Fruit fly (Drosophila melanogaster) whole organism, embryonic: ENCODE measurements around the gene PIP82.
A peak's percentile ranks its signal among the peaks of the same experiment; 100 is the strongest.

Source experiments
- Adf1 ChIP-seq: fragments of 200-800 bp; sonication (Bioruptor generic); IDR thresholded peaks from 2 replicates; pipeline ENCODE4 v1.3.6; 2022; ENCODE audit warnings: missing biosample characterization, missing genetic modification characterization
- CG1233 ChIP-seq: fragments of 200-800 bp; sonication (Bioruptor generic); optimal IDR thresholded peaks from 4 replicates; lab custom pipeline; 2018; ENCODE audit warnings: missing biosample characterization, mild to moderate bottlenecking, missing genetic modification characterization
- CG13296 ChIP-seq: fragments of 200-800 bp; sonication (Bioruptor generic); optimal IDR thresholded peaks from 3 replicates; lab custom pipeline; 2018; ENCODE audit warnings: missing biosample characterization, mild to moderate bottlenecking, missing genetic modification characterization
- CG13624 ChIP-seq: fragments of 200-800 bp; sonication (Bioruptor generic); optimal IDR thresholded peaks from 2 replicates; lab custom pipeline; 2016; ENCODE audit warnings: missing biosample characterization, missing genetic modification characterization
- CG13894 ChIP-seq: fragments of 200-800 bp; sonication (Bioruptor generic); optimal IDR thresholded peaks from 3 replicates; lab custom pipeline; 2018; ENCODE audit warnings: missing biosample characterization, mild to moderate bottlenecking, missing genetic modification characterization, moderate library complexity
- CG14965 ChIP-seq: fragments of 200-800 bp; sonication (Bioruptor generic); optimal IDR thresholded peaks from 2 replicates; lab custom pipeline; 2016; ENCODE audit warnings: missing biosample characterization, missing genetic modification characterization, borderline replicate concordance
- CG15479 ChIP-seq: fragments of 200-800 bp; sonication (Bioruptor generic); optimal IDR thresholded peaks from 3 replicates; lab custom pipeline; 2019; ENCODE audit warnings: missing biosample characterization, mild to moderate bottlenecking, missing genetic modification characterization, moderate library complexity
- CG17328 ChIP-seq: fragments of 200-800 bp; sonication (Bioruptor generic); IDR thresholded peaks from 2 replicates; pipeline ENCODE4 v1.3.6; 2022; ENCODE audit warnings: missing biosample characterization, missing genetic modification characterization
- CG2199 ChIP-seq: fragments of 200-800 bp; sonication (Bioruptor generic); IDR thresholded peaks from 3 replicates; pipeline ENCODE4 v1.3.6; 2022; ENCODE audit warnings: missing biosample characterization, missing genetic modification characterization
- CG33213 ChIP-seq: fragments of 200-800 bp; sonication (Bioruptor generic); optimal IDR thresholded peaks from 3 replicates; lab custom pipeline; 2016; ENCODE audit warnings: missing biosample characterization, missing genetic modification characterization
- CG3838 ChIP-seq: fragments of 200-800 bp; sonication (Bioruptor generic); optimal IDR thresholded peaks from 3 replicates; lab custom pipeline; 2016; ENCODE audit warnings: missing biosample characterization, missing genetic modification characterization
- CG42726 ChIP-seq: fragments of 200-800 bp; sonication (Bioruptor generic); IDR thresholded peaks from 2 replicates; pipeline ENCODE4 v1.3.6; 2022; ENCODE audit warnings: missing biosample characterization, missing genetic modification characterization; ENCODE audit not compliant: partially characterized antibody
- CG4617 ChIP-seq: fragments of 200-800 bp; sonication (Bioruptor generic); optimal IDR thresholded peaks from 3 replicates; lab custom pipeline; 2016; ENCODE audit warnings: missing biosample characterization, missing genetic modification characterization, borderline replicate concordance
- CG7556 ChIP-seq: fragments of 200-800 bp; sonication (Bioruptor generic); optimal IDR thresholded peaks from 2 replicates; lab custom pipeline; 2017; ENCODE audit warnings: missing biosample characterization, mild to moderate bottlenecking, missing genetic modification characterization
- CG8765 ChIP-seq: fragments of 200-800 bp; sonication (Bioruptor generic); IDR thresholded peaks from 2 replicates; pipeline ENCODE4 v1.3.6; 2022; ENCODE audit warnings: missing biosample characterization, missing genetic modification characterization
- CG9797 ChIP-seq: fragments of 200-800 bp; sonication (Bioruptor generic); optimal IDR thresholded peaks from 3 replicates; lab custom pipeline; 2018; ENCODE audit warnings: missing biosample characterization, mild to moderate bottlenecking, missing genetic modification characterization
- Camta ChIP-seq: fragments of 200-800 bp; sonication (Bioruptor generic); optimal IDR thresholded peaks from 2 replicates; lab custom pipeline; 2016; ENCODE audit warnings: missing biosample characterization, missing genetic modification characterization
- Chrac-16 ChIP-seq: fragments of 200-800 bp; sonication (Bioruptor generic); optimal IDR thresholded peaks from 3 replicates; lab custom pipeline; 2016; ENCODE audit warnings: missing biosample characterization, missing genetic modification characterization
- CkIIα-i1 ChIP-seq: fragments of 200-800 bp; sonication (Bioruptor generic); IDR thresholded peaks from 2 replicates; pipeline ENCODE4 v1.3.6; 2022; ENCODE audit warnings: missing biosample characterization, missing genetic modification characterization
- D19A ChIP-seq: fragments of 200-800 bp; optimal IDR thresholded peaks from 3 replicates; lab custom pipeline; 2019; ENCODE audit warnings: missing biosample characterization, mild to moderate bottlenecking, missing genetic modification characterization, moderate library complexity
- Dref ChIP-seq: fragments of 200-800 bp; sonication (Bioruptor generic); IDR thresholded peaks from 2 replicates; pipeline ENCODE4 v1.3.6; 2022; ENCODE audit warnings: missing biosample characterization, missing genetic modification characterization
- Gug ChIP-seq: fragments of 200-800 bp; sonication (Bioruptor generic); IDR thresholded peaks from 4 replicates; pipeline ENCODE4 v1.3.6; 2022; ENCODE audit warnings: missing biosample characterization, missing genetic modification characterization
- H2.0 ChIP-seq: fragments of 200-800 bp; sonication (Bioruptor generic); IDR thresholded peaks from 2 replicates; pipeline ENCODE4 v1.3.6; 2022; ENCODE audit warnings: missing biosample characterization, missing genetic modification characterization
- HLHmδ ChIP-seq: fragments of 200-800 bp; sonication (Bioruptor generic); optimal IDR thresholded peaks from 2 replicates; lab custom pipeline; 2018; ENCODE audit warnings: missing biosample characterization, mild to moderate bottlenecking, missing genetic modification characterization, moderate library complexity
- Hey ChIP-seq: fragments of 200-800 bp; sonication (Bioruptor generic); optimal IDR thresholded peaks from 3 replicates; lab custom pipeline; 2018; ENCODE audit warnings: missing biosample characterization, mild to moderate bottlenecking, missing genetic modification characterization
- Hmr ChIP-seq: fragments of 200-800 bp; sonication (Bioruptor generic); optimal IDR thresholded peaks from 3 replicates; lab custom pipeline; 2017; ENCODE audit warnings: mild to moderate bottlenecking, missing biosample characterization, missing genetic modification reagents, missing genetic modification characterization
- MBD-R2 ChIP-seq: fragments of 200-800 bp; sonication (Bioruptor generic); IDR thresholded peaks from 2 replicates; pipeline ENCODE4 v1.3.6; 2022; ENCODE audit warnings: missing biosample characterization, missing genetic modification characterization
- Nf-YC ChIP-seq: fragments of 200-800 bp; optimal IDR thresholded peaks from 3 replicates; lab custom pipeline; 2019; ENCODE audit warnings: missing biosample characterization, mild to moderate bottlenecking, missing genetic modification characterization, moderate library complexity
- aop ChIP-seq: fragments of 200-800 bp; sonication (Bioruptor generic); IDR thresholded peaks from 2 replicates; pipeline ENCODE4 v1.3.6; 2022; ENCODE audit warnings: missing biosample characterization, missing genetic modification characterization
- chm ChIP-seq: fragments of 200-800 bp; sonication (Bioruptor generic); IDR thresholded peaks from 2 replicates; pipeline ENCODE4 v1.3.6; 2022; ENCODE audit warnings: missing biosample characterization, missing genetic modification characterization
- crol ChIP-seq: fragments of 200-800 bp; sonication (Bioruptor generic); IDR thresholded peaks from 2 replicates; pipeline ENCODE4 v1.3.6; 2022; ENCODE audit warnings: missing biosample characterization, missing genetic modification characterization
- da ChIP-seq: fragments of 200-800 bp; sonication (Bioruptor generic); optimal IDR thresholded peaks from 2 replicates; lab custom pipeline; 2016; ENCODE audit warnings: missing biosample characterization, missing genetic modification characterization
- dimm ChIP-seq: fragments of 200-800 bp; sonication (Bioruptor generic); IDR thresholded peaks from 2 replicates; pipeline ENCODE4 v1.3.6; 2022; ENCODE audit warnings: missing biosample characterization, missing genetic modification characterization
- fd3F ChIP-seq: fragments of 200-800 bp; sonication (Bioruptor generic); optimal IDR thresholded peaks from 2 replicates; lab custom pipeline; 2018; ENCODE audit warnings: missing biosample characterization, mild to moderate bottlenecking, missing genetic modification characterization, moderate library complexity
- fd96Cb ChIP-seq: fragments of 200-800 bp; sonication (Bioruptor generic); optimal IDR thresholded peaks from 2 replicates; lab custom pipeline; 2018; ENCODE audit warnings: missing biosample characterization, mild to moderate bottlenecking, missing genetic modification characterization, moderate library complexity
- gem ChIP-seq: fragments of 200-800 bp; sonication (Bioruptor generic); optimal IDR thresholded peaks from 2 replicates; lab custom pipeline; 2019; ENCODE audit warnings: missing biosample characterization, mild to moderate bottlenecking, missing genetic modification characterization, moderate library complexity
- hkb ChIP-seq, 2 experiments: fragments of 200-800 bp in 1 of 2; fragments of >200 bp in 1 of 2; sonication (Bioruptor generic) in 1 of 2; IDR thresholded peaks in 1 of 2; optimal IDR thresholded peaks in 1 of 2; 2 replicates each; pipeline versions ENCODE4 v1.3.6 to Lab custom; 2017 to 2022; ENCODE audit warnings: missing biosample characterization in 1 of 2, missing genetic modification characterization in 1 of 2
- ind ChIP-seq: fragments of 200-800 bp; sonication (Bioruptor generic); optimal IDR thresholded peaks from 3 replicates; lab custom pipeline; 2016; ENCODE audit warnings: missing biosample characterization, missing genetic modification characterization
- kah ChIP-seq: fragments of 200-800 bp; sonication (Bioruptor generic); optimal IDR thresholded peaks from 2 replicates; lab custom pipeline; 2018; ENCODE audit warnings: missing biosample characterization, mild to moderate bottlenecking, missing genetic modification characterization
- org-1 ChIP-seq: fragments of 200-800 bp; sonication (Bioruptor generic); optimal IDR thresholded peaks from 2 replicates; lab custom pipeline; 2017; ENCODE audit warnings: missing biosample characterization, missing genetic modification characterization
- p53 ChIP-seq: fragments of 200-800 bp; sonication (Bioruptor generic); optimal IDR thresholded peaks from 2 replicates; lab custom pipeline; 2016; ENCODE audit warnings: missing biosample characterization, missing genetic modification characterization
- pb ChIP-seq: fragments of 200-800 bp; sonication (Bioruptor generic); optimal IDR thresholded peaks from 3 replicates; lab custom pipeline; 2016; ENCODE audit warnings: missing biosample characterization, missing genetic modification characterization
- psq ChIP-seq: fragments of 200-800 bp; sonication (Bioruptor generic); optimal IDR thresholded peaks from 2 replicates; lab custom pipeline; 2017; ENCODE audit warnings: missing biosample characterization, missing genetic modification characterization
- rib ChIP-seq: fragments of 200-800 bp; sonication (Bioruptor generic); IDR thresholded peaks from 2 replicates; pipeline ENCODE4 v1.3.6; 2022; ENCODE audit warnings: missing biosample characterization, missing genetic modification characterization
- row ChIP-seq: fragments of 200-800 bp; sonication (Bioruptor generic); IDR thresholded peaks from 3 replicates; pipeline ENCODE4 v1.3.6; 2022; ENCODE audit warnings: missing biosample characterization, missing genetic modification characterization
- sob ChIP-seq: fragments of 200-800 bp; sonication (Bioruptor generic); IDR thresholded peaks from 2 replicates; pipeline ENCODE4 v1.3.6; 2022; ENCODE audit warnings: missing biosample characterization, missing genetic modification characterization
- stc ChIP-seq: fragments of 200-800 bp; sonication (Bioruptor generic); IDR thresholded peaks from 2 replicates; pipeline ENCODE4 v1.3.6; 2022; ENCODE audit warnings: missing biosample characterization, missing genetic modification characterization
- sug ChIP-seq: fragments of 200-800 bp; optimal IDR thresholded peaks from 2 replicates; lab custom pipeline; 2019; ENCODE audit warnings: missing biosample characterization, mild to moderate bottlenecking, missing genetic modification characterization, moderate library complexity
- unpg ChIP-seq: fragments of 200-800 bp; sonication (Bioruptor generic); optimal IDR thresholded peaks from 3 replicates; lab custom pipeline; 2018; ENCODE audit warnings: missing biosample characterization, mild to moderate bottlenecking, missing genetic modification characterization, moderate library complexity
- usp ChIP-seq: fragments of >200 bp; optimal IDR thresholded peaks from 2 replicates; lab custom pipeline; 2017; ENCODE audit warnings: missing biosample characterization, missing genetic modification characterization

PIP82 gene

dm6 chrX:8560087-8560999, 30.8 kb upstream of the PIP82 start, which contains the start of the genes CG12112 and Trf4-1 (continued):
- TF ChIP-seq fd96Cb = no peak
- no peak for TF ChIP-seq kah
- TF ChIP-seq chm = no peak
- TF ChIP-seq fd3F (GFP tag; lab: Kevin White, UChicago) = no peak
- no peak for TF ChIP-seq CG17328
- no peak for TF ChIP-seq p53
- TF ChIP-seq sob = no peak
- TF ChIP-seq CG3838 (GFP tag; lab: Kevin White, UChicago) = no peak
- TF ChIP-seq CG13894 (tag; lab: Kevin White, UChicago) = peak; percentile 60
- peak; percentile 91 for TF ChIP-seq CG15479 (GFP tag; lab: Kevin White, UChicago)
- TF ChIP-seq HLHmδ = no peak
- no peak for TF ChIP-seq da (GFP tag; lab: Kevin White, UChicago)
- TF ChIP-seq ind (GFP tag; lab: Kevin White, UChicago) = no peak
- no peak for TF ChIP-seq aop (GFP tag; lab: Robert Waterston, UW)
- TF ChIP-seq MBD-R2 (GFP tag; lab: Robert Waterston, UW) = 0 out of 2 replicates have a peak, but pooled peaks have one; percentile 38
- peak; percentile 24 for TF ChIP-seq CG33213 (GFP tag; lab: Kevin White, UChicago)
- peak; percentile 27 for TF ChIP-seq gem
- peak; percentile 49 for TF ChIP-seq Hmr (GFP tag; lab: Kevin White, UChicago)
- no peak for TF ChIP-seq org-1 (GFP tag; lab: Kevin White, UChicago)
- no peak for TF ChIP-seq hkb (optimal IDR thresholded peaks at IDR 0.05; lab: Kevin White, UChicago)
- TF ChIP-seq hkb (GFP tag; IDR thresholded peaks at IDR 0.05; lab: Robert Waterston, UW) = no peak
- TF ChIP-seq dimm (GFP tag; lab: Robert Waterston, UW) = no peak
- TF ChIP-seq CG7556 (GFP tag; lab: Kevin White, UChicago) = no peak
- TF ChIP-seq Chrac-16 (GFP tag; lab: Kevin White, UChicago) = peak; percentile 30
- TF ChIP-seq CG9797 (GFP tag; lab: Kevin White, UChicago) = peak; percentile 76
- TF ChIP-seq D19A = no peak
- TF ChIP-seq CG13296 = no peak
- no peak for TF ChIP-seq Gug (GFP tag; lab: Robert Waterston, UW)
- TF ChIP-seq usp (GFP tag; lab: Kevin White, UChicago) = no peak
- TF ChIP-seq CG14965 (GFP tag; lab: Kevin White, UChicago) = no peak
- TF ChIP-seq CG8765 (GFP tag; lab: Robert Waterston, UW) = no peak
- TF ChIP-seq CG13624 (GFP tag; lab: Kevin White, UChicago) = no peak
- TF ChIP-seq CG2199 (GFP tag; lab: Robert Waterston, UW) = no peak
- TF ChIP-seq psq (GFP tag; lab: Kevin White, UChicago) = peak; percentile 31
- peak; percentile 50 for TF ChIP-seq CG4617 (GFP tag; lab: Kevin White, UChicago)
- no peak for TF ChIP-seq pb
- TF ChIP-seq Hey = no peak
- peak; percentile 24 for TF ChIP-seq sug (tag; lab: Kevin White, UChicago)
- TF ChIP-seq Dref = peak; percentile 94
- no peak for TF ChIP-seq CG42726 (GFP tag; lab: Robert Waterston, UW)
- TF ChIP-seq Camta = no peak
- peak; percentile 69 for TF ChIP-seq row (GFP tag; lab: Robert Waterston, UW)
- 0 out of 2 replicates have a peak, but pooled peaks have one; percentile 30 for TF ChIP-seq rib (GFP tag; lab: Robert Waterston, UW)
- TF ChIP-seq Adf1 (GFP tag; lab: Robert Waterston, UW) = no peak
- no peak for TF ChIP-seq unpg (GFP tag; lab: Kevin White, UChicago)
- peak; percentile 31 for TF ChIP-seq Nf-YC (tag; lab: Kevin White, UChicago)
- TF ChIP-seq H2.0 = no peak
- no peak for TF ChIP-seq stc (GFP tag; lab: Robert Waterston, UW)
- TF ChIP-seq CkIIα-i1 (GFP tag; lab: Robert Waterston, UW) = no peak
- TF ChIP-seq CG1233 (GFP tag; lab: Kevin White, UChicago) = no peak
- peak; percentile 82 for TF ChIP-seq crol (GFP tag; lab: Robert Waterston, UW)
